Fruit fly (Drosophila melanogaster) whole organism, embryonic: ENCODE measurements around the gene CG33281.

Experiments used
- B-H1 ChIP-seq: fragments of 200-800 bp; sonication (Bioruptor generic); IDR thresholded peaks from 3 replicates; pipeline ENCODE4 v1.3.6; 2022; ENCODE audit warnings: missing biosample characterization, missing genetic modification characterization
- BtbVII ChIP-seq: fragments of 200-800 bp; sonication (Bioruptor generic); optimal IDR thresholded peaks from 3 replicates; lab custom pipeline; 2017; ENCODE audit warnings: missing biosample characterization, mild to moderate bottlenecking, missing genetic modification characterization
- CG10366 ChIP-seq: fragments of 200-800 bp; sonication (Bioruptor generic); IDR thresholded peaks from 2 replicates; pipeline ENCODE4 v1.3.6; 2022; ENCODE audit warnings: missing biosample characterization, missing genetic modification characterization
- CG13296 ChIP-seq: fragments of 200-800 bp; sonication (Bioruptor generic); optimal IDR thresholded peaks from 3 replicates; lab custom pipeline; 2018; ENCODE audit warnings: missing biosample characterization, mild to moderate bottlenecking, missing genetic modification characterization
- CG14710 ChIP-seq: fragments of 200-800 bp; sonication (Bioruptor generic); optimal IDR thresholded peaks from 3 replicates; lab custom pipeline; 2019; ENCODE audit warnings: missing biosample characterization, mild to moderate bottlenecking, missing genetic modification characterization, moderate library complexity
- CG15514 ChIP-seq: fragments of 200-800 bp; sonication (Bioruptor generic); optimal IDR thresholded peaks from 3 replicates; lab custom pipeline; 2017; ENCODE audit warnings: missing biosample characterization, missing genetic modification characterization, mild to moderate bottlenecking, moderate library complexity, missing genetic modification reagents
- CG1603 ChIP-seq: fragments of 200-800 bp; sonication (Bioruptor generic); optimal IDR thresholded peaks from 2 replicates; lab custom pipeline; 2019; ENCODE audit warnings: missing biosample characterization, mild to moderate bottlenecking, missing genetic modification characterization, moderate library complexity
- CG16815 ChIP-seq: fragments of 200-800 bp; sonication (Bioruptor generic); optimal IDR thresholded peaks from 3 replicates; lab custom pipeline; 2017; ENCODE audit warnings: missing biosample characterization, mild to moderate bottlenecking, missing genetic modification characterization
- CG17385 ChIP-seq: fragments of 200-800 bp; sonication (Bioruptor generic); optimal IDR thresholded peaks from 3 replicates; lab custom pipeline; 2018; ENCODE audit warnings: missing biosample characterization, mild to moderate bottlenecking, missing genetic modification characterization
- CG18262 ChIP-seq: fragments of 200-800 bp; optimal IDR thresholded peaks from 3 replicates; lab custom pipeline; 2019; ENCODE audit warnings: missing biosample characterization, mild to moderate bottlenecking, missing genetic modification characterization, moderate library complexity
- CG18476 ChIP-seq: fragments of 200-800 bp; sonication (Bioruptor generic); optimal IDR thresholded peaks from 2 replicates; lab custom pipeline; 2016; ENCODE audit warnings: missing biosample characterization, mild to moderate bottlenecking, missing genetic modification characterization
- CG2202 ChIP-seq: fragments of 200-800 bp; sonication (Bioruptor generic); optimal IDR thresholded peaks from 2 replicates; lab custom pipeline; 2018; ENCODE audit warnings: missing biosample characterization, mild to moderate bottlenecking, missing genetic modification characterization
- CG30020 ChIP-seq: fragments of 200-800 bp; optimal IDR thresholded peaks from 2 replicates; lab custom pipeline; 2019; ENCODE audit warnings: missing biosample characterization, mild to moderate bottlenecking, missing genetic modification characterization, moderate library complexity
- CG33213 ChIP-seq: fragments of 200-800 bp; sonication (Bioruptor generic); optimal IDR thresholded peaks from 3 replicates; lab custom pipeline; 2016; ENCODE audit warnings: missing biosample characterization, missing genetic modification characterization
- CG3407 ChIP-seq: fragments of 200-800 bp; sonication (Bioruptor generic); optimal IDR thresholded peaks from 2 replicates; lab custom pipeline; 2018; ENCODE audit warnings: missing biosample characterization, mild to moderate bottlenecking, missing genetic modification characterization
- CG34224 ChIP-seq: fragments of 200-800 bp; sonication (Bioruptor generic); IDR thresholded peaks from 3 replicates; pipeline ENCODE4 v1.3.6; 2022; ENCODE audit warnings: missing biosample characterization, missing genetic modification characterization; ENCODE audit not compliant: partially characterized antibody
- CG4707 ChIP-seq: fragments of 200-800 bp; sonication (Bioruptor generic); optimal IDR thresholded peaks from 2 replicates; lab custom pipeline; 2018; ENCODE audit warnings: missing biosample characterization, mild to moderate bottlenecking, missing genetic modification characterization, moderate library complexity
- CG4730 ChIP-seq: fragments of 200-800 bp; sonication (Bioruptor generic); IDR thresholded peaks from 2 replicates; pipeline ENCODE4 v1.3.6; 2022; ENCODE audit warnings: missing biosample characterization, missing genetic modification characterization
- CG6689 ChIP-seq: fragments of 200-800 bp; sonication (Bioruptor generic); IDR thresholded peaks from 2 replicates; pipeline ENCODE4 v1.3.6; 2022; ENCODE audit warnings: missing biosample characterization, missing genetic modification characterization
- CG6813 ChIP-seq: fragments of 200-800 bp; sonication (Bioruptor generic); optimal IDR thresholded peaks from 2 replicates; lab custom pipeline; 2017; ENCODE audit warnings: missing biosample characterization, missing genetic modification characterization, mild to moderate bottlenecking, moderate library complexity, missing genetic modification reagents
- CG7357 ChIP-seq: fragments of 200-800 bp; sonication (Bioruptor generic); IDR thresholded peaks from 3 replicates; pipeline ENCODE4 v1.3.6; 2022; ENCODE audit warnings: missing biosample characterization, missing genetic modification characterization
- CG7786 ChIP-seq: fragments of 200-800 bp; sonication (Bioruptor generic); optimal IDR thresholded peaks from 2 replicates; lab custom pipeline; 2016; ENCODE audit warnings: missing biosample characterization, missing genetic modification characterization
- D ChIP-seq, 2 experiments: fragments of 200-800 bp in 1 of 2; fragments of >200 bp in 1 of 2; sonication (Bioruptor generic) in 1 of 2; optimal IDR thresholded peaks; 2 replicates in 1 of 2; 3 replicates in 1 of 2; lab custom pipeline; 2017; ENCODE audit warnings: mild to moderate bottlenecking in 1 of 2, missing biosample characterization in 1 of 2, missing genetic modification characterization in 1 of 2, missing genetic modification reagents in 1 of 2
- Eip74EF ChIP-seq, 2 experiments: fragments of 200-800 bp in 1 of 2; fragments of >200 bp in 1 of 2; sonication (Bioruptor generic) in 1 of 2; optimal IDR thresholded peaks; 2 replicates each; lab custom pipeline; 2017 to 2019; ENCODE audit warnings: missing biosample characterization in 2 of 2, missing genetic modification characterization in 2 of 2, mild to moderate bottlenecking in 1 of 2, moderate library complexity in 1 of 2
- Ets97D ChIP-seq: fragments of 200-800 bp; sonication (Bioruptor generic); optimal IDR thresholded peaks from 3 replicates; lab custom pipeline; 2016; ENCODE audit warnings: missing biosample characterization, missing genetic modification characterization
- Gsc ChIP-seq: fragments of 200-800 bp; sonication (Bioruptor generic); IDR thresholded peaks from 2 replicates; pipeline ENCODE4 v1.3.6; 2022; ENCODE audit warnings: missing biosample characterization, missing genetic modification characterization
- HLH3B ChIP-seq: fragments of 200-800 bp; sonication (Bioruptor generic); IDR thresholded peaks from 2 replicates; pipeline ENCODE4 v1.3.6; 2022; ENCODE audit warnings: missing biosample characterization, missing genetic modification characterization
- Lhr ChIP-seq: fragments of 200-800 bp; sonication (Bioruptor generic); optimal IDR thresholded peaks from 3 replicates; lab custom pipeline; 2017; ENCODE audit warnings: mild to moderate bottlenecking, missing biosample characterization, missing genetic modification reagents, missing genetic modification characterization
- Ssrp ChIP-seq: fragments of 200-800 bp; sonication (Bioruptor generic); optimal IDR thresholded peaks from 2 replicates; lab custom pipeline; 2018; ENCODE audit warnings: missing biosample characterization, mild to moderate bottlenecking, missing genetic modification characterization, moderate library complexity
- Xbp1 ChIP-seq: fragments of 200-800 bp; sonication (Bioruptor generic); optimal IDR thresholded peaks from 3 replicates; lab custom pipeline; 2016; ENCODE audit warnings: missing biosample characterization, mild to moderate bottlenecking, missing genetic modification characterization
- ab ChIP-seq: fragments of 200-800 bp; sonication (Bioruptor generic); optimal IDR thresholded peaks from 2 replicates; lab custom pipeline; 2016; ENCODE audit warnings: missing biosample characterization, missing genetic modification characterization
- ase ChIP-seq: fragments of 200-800 bp; sonication (Bioruptor generic); IDR thresholded peaks from 3 replicates; pipeline ENCODE4 v1.3.6; 2022; ENCODE audit warnings: missing biosample characterization, missing genetic modification characterization
- danr ChIP-seq: fragments of 200-800 bp; sonication (Bioruptor generic); IDR thresholded peaks from 2 replicates; pipeline ENCODE4 v1.3.6; 2022; ENCODE audit warnings: missing biosample characterization, missing genetic modification characterization
- dimm ChIP-seq: fragments of 200-800 bp; sonication (Bioruptor generic); IDR thresholded peaks from 2 replicates; pipeline ENCODE4 v1.3.6; 2022; ENCODE audit warnings: missing biosample characterization, missing genetic modification characterization
- dmrt11E ChIP-seq: fragments of 200-800 bp; sonication (Bioruptor generic); optimal IDR thresholded peaks from 3 replicates; lab custom pipeline; 2018; ENCODE audit warnings: missing biosample characterization, mild to moderate bottlenecking, missing genetic modification characterization, moderate library complexity
- mld ChIP-seq: fragments of 200-800 bp; sonication (Bioruptor generic); IDR thresholded peaks from 3 replicates; pipeline ENCODE4 v1.3.6; 2022; ENCODE audit warnings: missing biosample characterization, missing genetic modification characterization; ENCODE audit not compliant: partially characterized antibody
- pita ChIP-seq: fragments of 200-800 bp; sonication (Bioruptor generic); optimal IDR thresholded peaks from 2 replicates; lab custom pipeline; 2017; ENCODE audit warnings: missing biosample characterization, mild to moderate bottlenecking, missing genetic modification characterization
- pum ChIP-seq: fragments of 200-800 bp; sonication (Bioruptor generic); optimal IDR thresholded peaks from 2 replicates; lab custom pipeline; 2016; ENCODE audit warnings: missing biosample characterization, missing genetic modification characterization
- sens ChIP-seq: fragments of 200-800 bp; sonication (Bioruptor generic); peaks from one replicate; lab custom pipeline; 2016; ENCODE audit warnings: missing biosample characterization, missing genetic modification characterization
- yki ChIP-seq: fragments of >200 bp; optimal IDR thresholded peaks from 3 replicates; lab custom pipeline; 2018

The CG33281 gene

DNA sequence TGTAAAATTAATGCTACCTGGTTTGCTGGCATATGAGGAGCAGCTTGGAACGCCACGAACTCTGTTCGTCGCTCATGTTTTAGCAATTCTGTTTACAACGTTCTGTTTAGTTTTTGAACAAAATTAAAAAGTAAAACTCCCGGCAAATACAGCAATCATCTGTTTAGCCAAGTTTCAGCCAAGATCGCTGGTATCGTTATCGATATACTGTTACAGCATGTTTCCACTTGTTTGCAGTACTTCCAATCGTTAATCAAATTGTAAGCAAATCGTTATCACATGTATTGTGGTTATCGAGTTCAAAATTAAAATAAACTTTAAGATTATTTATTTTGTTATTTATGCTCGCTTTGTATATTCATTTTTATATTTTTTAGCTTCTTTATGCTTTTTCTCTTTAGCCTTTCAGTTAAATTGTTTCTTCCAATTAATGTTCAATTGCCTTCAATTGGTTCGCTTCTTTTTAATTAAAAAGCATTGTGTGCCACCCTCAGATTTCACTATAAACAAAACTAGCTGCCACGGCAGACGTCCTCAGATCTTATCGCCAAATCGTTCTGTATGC, 4.2 kb upstream of the CG33281 start, which contains the start of the genes Fign and CG8837 (continued):
- TF ChIP-seq Gsc (no peak), mld (GFP tag; lab: Robert Waterston, UW) (peak; percentile 92), CG18262 (tag; lab: Kevin White, UChicago) (no peak), Xbp1 (no peak), CG33213 (GFP tag; lab: Kevin White, UChicago) (no peak), CG7786 (GFP tag; lab: Kevin White, UChicago) (no peak), CG2202 (tag; lab: Kevin White, UChicago) (no peak), CG7357 (GFP tag; lab: Robert Waterston, UW) (peak; percentile 95), CG13296 (GFP tag; lab: Kevin White, UChicago) (no peak), CG6689 (GFP tag; lab: Robert Waterston, UW) (no peak), CG10366 (GFP tag; lab: Robert Waterston, UW) (no peak), CG30020 (tag; lab: Kevin White, UChicago) (peak; percentile 71), CG14710 (peak; percentile 66), Lhr (peak; percentile 42), Ssrp (tag; lab: Kevin White, UChicago) (no peak), BtbVII (GFP tag; lab: Kevin White, UChicago) (no peak), yki (lab: Kevin White, UChicago) (no peak)

DNA sequence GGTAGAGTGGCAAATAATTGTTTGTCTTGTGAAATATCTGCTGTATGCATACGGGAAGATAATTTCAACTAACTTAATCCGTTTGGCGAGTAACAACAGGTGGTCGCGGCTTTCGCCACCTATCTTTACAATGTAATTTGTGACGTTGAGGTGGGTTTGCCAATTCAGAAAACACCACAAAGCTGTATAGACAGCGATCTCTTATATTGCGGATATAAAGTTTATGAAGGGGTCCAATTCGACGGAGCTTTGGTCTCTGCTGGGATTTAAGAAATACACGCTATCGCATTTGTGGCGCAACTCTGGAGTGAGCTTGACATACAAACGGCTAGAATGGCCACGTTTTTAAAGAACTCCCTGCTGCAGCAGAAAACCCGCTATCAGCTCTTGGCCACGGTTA, 3.6 kb downstream of the CG33281 start, which contains the start of gene CG33282:
Gene CG33282 (plus strand): TSS at position 301 of the 400 bp plus-strand sequence.
- TF ChIP-seq CG1603 (no peak), Ets97D (no peak), ab (GFP tag; lab: Kevin White, UChicago) (no peak), pita (GFP tag; lab: Kevin White, UChicago) (no peak), CG34224 (GFP tag; lab: Robert Waterston, UW) (no peak), danr (GFP tag; lab: Robert Waterston, UW) (no peak), CG16815 (GFP tag; lab: Kevin White, UChicago) (no peak), D (optimal IDR thresholded peaks at IDR 0.05; lab: Kevin White, UChicago) (no peak), D (GFP tag; optimal IDR thresholded peaks at IDR 0.05; lab: Kevin White, UChicago) (no peak), CG15514 (GFP tag; lab: Kevin White, UChicago) (no peak), B-H1 (GFP tag; lab: Robert Waterston, UW) (no peak), CG18476 (no peak), ase (GFP tag; lab: Robert Waterston, UW) (no peak), CG4707 (GFP tag; lab: Kevin White, UChicago) (no peak), CG6813 (GFP tag; lab: Kevin White, UChicago) (no peak), CG17385 (GFP tag; lab: Kevin White, UChicago) (no peak), Eip74EF (GFP tag; optimal IDR thresholded peaks at IDR 0.05; lab: Kevin White, UChicago) (no peak), CG13296 (GFP tag; lab: Kevin White, UChicago) (no peak), dmrt11E (tag; lab: Kevin White, UChicago) (no peak), pum (GFP tag; lab: Kevin White, UChicago) (no peak)

- TF ChIP-seq CG4730 (GFP tag; lab: Robert Waterston, UW) (no peak), sens (GFP tag; lab: Kevin White, UChicago) (peak; percentile 8), HLH3B (GFP tag; lab: Robert Waterston, UW) (no peak), CG3407 (GFP tag; lab: Kevin White, UChicago) (no peak), dimm (no peak)
These were observed 6.6 kb downstream of the CG33281 start, which contains the start of gene CG3285 for dm6 chr2L:3330628-3331027. CG3285 (plus strand) TSS chr2L:3330928.
